Worm (Caenorhabditis elegans) whole organism, L1 larva: ENCODE measurements around the gene drd-50.
A peak's percentile ranks its signal among the peaks of the same experiment; 100 is the strongest.

Experiments used
- Y116A8C.19 ChIP-seq: sonication (generic microtip); optimal IDR thresholded peaks from 2 replicates; lab custom pipeline; 2016; ENCODE audit warnings: missing compliant biosample characterization, missing genetic modification characterization, borderline replicate concordance
- aha-1 ChIP-seq: fragments of 150-350 bp; optimal IDR thresholded peaks from 2 replicates; lab custom pipeline; 2014; ENCODE audit warnings: missing biosample characterization, missing genetic modification characterization
- aly-2 ChIP-seq: fragments of 150-350 bp; optimal IDR thresholded peaks from 2 replicates; lab custom pipeline; 2014; ENCODE audit warnings: missing biosample characterization, missing genetic modification characterization
- ceh-8 ChIP-seq: fragments of 200-800 bp; sonication (Bioruptor generic); optimal IDR thresholded peaks from 2 replicates; lab custom pipeline; 2018; ENCODE audit warnings: mild to moderate bottlenecking, missing genetic modification characterization, moderate library complexity, missing compliant biosample characterization
- ceh-90 ChIP-seq: sonication (generic microtip); optimal IDR thresholded peaks from 2 replicates; lab custom pipeline; 2016; ENCODE audit warnings: missing genetic modification characterization, missing compliant biosample characterization
- ces-1 ChIP-seq: fragments of 150-350 bp; optimal IDR thresholded peaks from 2 replicates; lab custom pipeline; 2014; ENCODE audit warnings: missing biosample characterization, missing genetic modification reagents, missing genetic modification characterization
- dsc-1 ChIP-seq: sonication (generic microtip); optimal IDR thresholded peaks from 2 replicates; lab custom pipeline; 2016; ENCODE audit warnings: mild to moderate bottlenecking, missing genetic modification characterization, missing compliant biosample characterization
- efl-1 ChIP-seq, 4 experiments: fragments of 150-350 bp; optimal IDR thresholded peaks in 3 of 4; peaks in 1 of 4; 1 replicate in 1 of 4; 2 replicates in 3 of 4; lab custom pipeline; 2014; ENCODE audit warnings: missing biosample characterization in 2 of 4, missing genetic modification characterization in 2 of 4, missing genetic modification reagents in 2 of 4
- efl-3 ChIP-seq: fragments of 200-800 bp; sonication (Bioruptor generic); optimal IDR thresholded peaks from 2 replicates; lab custom pipeline; 2018; ENCODE audit warnings: mild to moderate bottlenecking, missing genetic modification characterization, missing compliant biosample characterization
- egl-13 ChIP-seq: sonication (generic microtip); optimal IDR thresholded peaks from 2 replicates; lab custom pipeline; 2016; ENCODE audit warnings: missing genotype, missing genetic modification reagents, missing genetic modification characterization, missing compliant biosample characterization
- elt-2 ChIP-seq: sonication (generic microtip); optimal IDR thresholded peaks from 2 replicates; lab custom pipeline; 2016; ENCODE audit warnings: missing genetic modification characterization, mild to moderate bottlenecking, inconsistent platforms, missing compliant biosample characterization, missing genetic modification reagents
- elt-3 ChIP-seq, 6 experiments: fragments of 150-350 bp in 1 of 6; sonication (generic microtip); optimal IDR thresholded peaks; 2 replicates each; lab custom pipeline; 2017 to 2018; ENCODE audit warnings: missing biosample characterization in 6 of 6, missing genetic modification characterization in 6 of 6, inconsistent platforms in 1 of 6
- ets-5 ChIP-seq: fragments of 200-800 bp; sonication (Bioruptor generic); IDR thresholded peaks from 2 replicates; pipeline ENCODE4 v1.3.6; 2022; ENCODE audit warnings: missing genetic modification characterization, missing compliant biosample characterization
- grh-1 ChIP-seq: fragments of 200-800 bp; sonication (Bioruptor generic); IDR thresholded peaks from 2 replicates; pipeline ENCODE4 v1.3.6; 2022; ENCODE audit warnings: missing genetic modification reagents, missing genetic modification characterization, missing compliant biosample characterization
- hlh-17 ChIP-seq: fragments of 200-800 bp; sonication (Bioruptor generic); optimal IDR thresholded peaks from 2 replicates; lab custom pipeline; 2018; ENCODE audit warnings: missing genetic modification characterization, mild to moderate bottlenecking, missing compliant biosample characterization, moderate library complexity, borderline replicate concordance
- hlh-4 ChIP-seq: sonication (generic microtip); optimal IDR thresholded peaks from 2 replicates; lab custom pipeline; 2016; ENCODE audit warnings: mild to moderate bottlenecking, missing genetic modification characterization, missing compliant biosample characterization
- jun-1 ChIP-seq: fragments of 150-350 bp; optimal IDR thresholded peaks from 2 replicates; lab custom pipeline; 2014; ENCODE audit warnings: missing biosample characterization, missing genetic modification reagents, missing genetic modification characterization
- lin-13 ChIP-seq: fragments of 150-350 bp; optimal IDR thresholded peaks from 2 replicates; lab custom pipeline; 2014; ENCODE audit warnings: missing biosample characterization, missing genetic modification reagents, missing genetic modification characterization
- lir-3 ChIP-seq: sonication (generic microtip); optimal IDR thresholded peaks from 2 replicates; lab custom pipeline; 2016; ENCODE audit warnings: mild to moderate bottlenecking, missing genetic modification characterization, moderate library complexity, missing compliant biosample characterization; ENCODE audit not compliant: poor library complexity
- mab-9 ChIP-seq: fragments of 200-800 bp; sonication (Bioruptor generic); IDR thresholded peaks from 2 replicates; pipeline ENCODE4 v1.3.6; 2022; ENCODE audit warnings: missing genetic modification reagents, missing genetic modification characterization, missing compliant biosample characterization
- mdl-1 ChIP-seq, 2 experiments: fragments of 150-350 bp; optimal IDR thresholded peaks; 2 replicates each; lab custom pipeline; 2014 to 2017; ENCODE audit warnings: missing biosample characterization in 2 of 2, missing genetic modification characterization in 2 of 2, inconsistent platforms in 1 of 2
- mep-1 ChIP-seq: fragments of 150-350 bp; optimal IDR thresholded peaks from 2 replicates; lab custom pipeline; 2014; ENCODE audit warnings: missing biosample characterization, missing genetic modification characterization
- nhr-19 ChIP-seq: fragments of 200-800 bp; sonication (Bioruptor generic); conservative IDR thresholded peaks from 2 replicates; pipeline ENCODE4 v1.3.6; 2022; ENCODE audit warnings: missing genetic modification characterization, missing compliant biosample characterization
- nhr-237 ChIP-seq: fragments of 150-350 bp; optimal IDR thresholded peaks from 2 replicates; lab custom pipeline; 2014; ENCODE audit warnings: missing biosample characterization, missing genetic modification characterization
- nhr-47 ChIP-seq: sonication (generic microtip); optimal IDR thresholded peaks from 2 replicates; lab custom pipeline; 2016; ENCODE audit warnings: mild to moderate bottlenecking, missing genetic modification characterization, moderate library complexity, missing compliant biosample characterization
- nhr-71 ChIP-seq: sonication (generic microtip); optimal IDR thresholded peaks from 2 replicates; lab custom pipeline; 2016; ENCODE audit warnings: mild to moderate bottlenecking, missing genetic modification characterization, moderate library complexity, missing compliant biosample characterization
- nhr-90 ChIP-seq: sonication (generic microtip); optimal IDR thresholded peaks from 2 replicates; lab custom pipeline; 2016; ENCODE audit warnings: mild to moderate bottlenecking, missing genetic modification characterization, missing compliant biosample characterization; ENCODE audit not compliant: poor library complexity
- pag-3 ChIP-seq: sonication (generic microtip); optimal IDR thresholded peaks from 2 replicates; lab custom pipeline; 2017; ENCODE audit warnings: missing genetic modification characterization, mild to moderate bottlenecking, missing compliant biosample characterization, antibody characterized with exemption, borderline replicate concordance; ENCODE audit not compliant: insufficient read depth
- pqm-1 ChIP-seq: sonication (generic microtip); optimal IDR thresholded peaks from 3 replicates; lab custom pipeline; 2017; ENCODE audit warnings: missing biosample characterization, missing genetic modification characterization
- rnt-1 ChIP-seq: sonication (generic microtip); optimal IDR thresholded peaks from 2 replicates; lab custom pipeline; 2016; ENCODE audit warnings: mild to moderate bottlenecking, missing genetic modification characterization, moderate library complexity, missing compliant biosample characterization
- sptf-1 ChIP-seq: fragments of 150-350 bp; optimal IDR thresholded peaks from 2 replicates; lab custom pipeline; 2014; ENCODE audit warnings: missing biosample characterization, missing genetic modification characterization
- zip-4 ChIP-seq: fragments of 200-800 bp; sonication (Bioruptor generic); optimal IDR thresholded peaks from 2 replicates; lab custom pipeline; 2018; ENCODE audit warnings: mild to moderate bottlenecking, missing genetic modification characterization, moderate library complexity, missing compliant biosample characterization
- ztf-11 ChIP-seq, 2 experiments: sonication (generic microtip); optimal IDR thresholded peaks; 2 replicates each; lab custom pipeline; 2016 to 2017; ENCODE audit warnings: missing genetic modification characterization in 2 of 2, missing biosample characterization in 1 of 2, missing compliant biosample characterization in 1 of 2

Gene drd-50

ce11 chrIV:4117432-4117831 lies at the start of gene drd-50:
drd-50 (plus strand) TSS chrIV:4117732.
- TF ChIP-seq elt-2 (tag; lab: Kevin White, UChicago) (peak; percentile 38), lir-3 (tag; lab: Kevin White, UChicago) (no peak)

- TF ChIP-seq ztf-11 (tag; optimal IDR thresholded peaks at IDR 0.05; lab: Kevin White, UChicago) (no peak), pqm-1 (tag; lab: Kevin White, UChicago) (no peak), nhr-237 (no peak), zip-4 (GFP tag; lab: Kevin White, UChicago) (no peak), aly-2 (no peak), sptf-1 (no peak), hlh-4 (no peak), mab-9 (no peak), pag-3 (tag; lab: Kevin White, UChicago) (no peak), mdl-1 (tag; optimal IDR thresholded peaks at IDR 0.05; lab: Kevin White, UChicago) (no peak), nhr-90 (tag; lab: Kevin White, UChicago) (no peak), grh-1 (GFP tag; lab: Robert Waterston, UW) (no peak), ets-5 (GFP tag; lab: Robert Waterston, UW) (no peak), egl-13 (tag; lab: Kevin White, UChicago) (no peak), elt-3 (tag; optimal IDR thresholded peaks at IDR 0.05; lab: Kevin White, UChicago) (no peak)
Measured at ce11 chrIV:4068480-4068879, 49.1 kb upstream of the drd-50 start, which contains the start of gene fbxb-55. fbxb-55 (plus strand) TSS chrIV:4068780.

ce11 chrIV:4070810-4071209 lies 46.7 kb upstream of the drd-50 start:
- TF ChIP-seq nhr-19 (GFP tag; lab: Robert Waterston, UW) = no peak

- TF ChIP-seq jun-1 (tag; lab: Kevin White, UChicago) = no peak
- TF ChIP-seq dsc-1 = no peak
- TF ChIP-seq rnt-1 = no peak
- TF ChIP-seq sptf-1 = no peak
- TF ChIP-seq lin-13 (GFP tag; lab: Kevin White, UChicago) = no peak
- no peak for TF ChIP-seq mep-1 (tag; lab: Kevin White, UChicago)
- TF ChIP-seq aha-1 (tag; lab: Kevin White, UChicago) = no peak
- TF ChIP-seq grh-1 (GFP tag; lab: Robert Waterston, UW) = no peak
Measured at ce11 chrIV:4072027-4072426, 45.5 kb upstream of the drd-50 start, which contains the start of gene pqn-75. pqn-75 (plus strand) TSS chrIV:4072327.

ce11 chrIV:4074610-4075009 lies 42.9 kb upstream of the drd-50 start, which contains the start of gene W03D2.9:
W03D2.9 (minus strand) TSS chrIV:4074710.
- no peak for TF ChIP-seq ceh-90
- no peak for TF ChIP-seq Y116A8C.19
- TF ChIP-seq hlh-4 = no peak
- TF ChIP-seq grh-1 (GFP tag; lab: Robert Waterston, UW) = no peak
- no peak for TF ChIP-seq ces-1
- TF ChIP-seq nhr-19 (GFP tag; lab: Robert Waterston, UW) = no peak

- no peak for TF ChIP-seq lir-3 (tag; lab: Kevin White, UChicago)
- TF ChIP-seq ceh-8 = peak; percentile 44
- no peak for TF ChIP-seq nhr-47
- no peak for TF ChIP-seq nhr-71 (tag; lab: Kevin White, UChicago)
- TF ChIP-seq efl-3 (GFP tag; lab: Kevin White, UChicago) = no peak
- no peak for TF ChIP-seq hlh-17
- no peak for TF ChIP-seq mep-1 (tag; lab: Kevin White, UChicago)
- TF ChIP-seq zip-4 (GFP tag; lab: Kevin White, UChicago) = no peak
- no peak for TF ChIP-seq efl-1 (optimal IDR thresholded peaks at IDR 0.05; lab: Kevin White, UChicago)
- peak in 1 of 2 experiments; percentile 15 for TF ChIP-seq efl-1 (GFP tag; optimal IDR thresholded peaks at IDR 0.05 in 1 of 2; lab: Kevin White, UChicago)
Measured at ce11 chrIV:4076690-4077295, 40.7 kb upstream of the drd-50 start.
